Worm (Caenorhabditis elegans): ENCODE results near the gene sri-43.

sri-43 gene

ce11 chrII:3117471-3117870 lies 27.0 kb downstream of the sri-43 start, which contains the start of gene T10D4.7 (continued):
- no peak for TF ChIP-seq lir-3 (tag; optimal IDR thresholded peaks at IDR 0.05; ENCODE audit: poor library complexity)

- TF ChIP-seq nhr-90 (tag; optimal IDR thresholded peaks at IDR 0.05; ENCODE audit: poor library complexity) (no peak), ceh-63 (GFP tag; optimal IDR thresholded peaks at IDR 0.05) (no peak), elt-3 (tag; optimal IDR thresholded peaks at IDR 0.05) (no peak), Y116A8C.19 (tag; optimal IDR thresholded peaks at IDR 0.05; ENCODE audit: borderline replicate concordance) (no peak), fkh-8 (tag; optimal IDR thresholded peaks at IDR 0.05) (no peak), nhr-76 (tag; optimal IDR thresholded peaks at IDR 0.05) (no peak), sup-37 (GFP tag; optimal IDR thresholded peaks at IDR 0.05) (no peak), C04F5.9 (tag; optimal IDR thresholded peaks at IDR 0.05) (no peak), dsc-1 (tag; optimal IDR thresholded peaks at IDR 0.05) (no peak), efl-1 (optimal IDR thresholded peaks at IDR 0.05) (no peak), efl-1 (GFP tag; optimal IDR thresholded peaks at IDR 0.05 in 1 of 2) (no peak), pqm-1 (tag; optimal IDR thresholded peaks at IDR 0.05) (no peak), unc-130 (tag; optimal IDR thresholded peaks at IDR 0.05) (no peak), snpc-4 (tag; optimal IDR thresholded peaks at IDR 0.05) (no peak), lin-39 (tag; optimal IDR thresholded peaks at IDR 0.05) (no peak)
These were observed 30.5 kb downstream of the sri-43 start, which contains the start of gene clec-123 for ce11 chrII:3113934-3114333. TSS of gene clec-123 (plus strand) at chrII:3114234.

- TF ChIP-seq snpc-4 (tag; optimal IDR thresholded peaks at IDR 0.05), result peak; percentile 45
- TF ChIP-seq unc-130 (tag; optimal IDR thresholded peaks at IDR 0.05), result no peak
- no peak for TF ChIP-seq alr-1 (tag; optimal IDR thresholded peaks at IDR 0.05; ENCODE audit: borderline replicate concordance)
- no peak for TF ChIP-seq unc-30 (tag; optimal IDR thresholded peaks at IDR 0.05)
These were observed 31.2 kb downstream of the sri-43 start for ce11 chrII:3113289-3113688.

- no peak for TF ChIP-seq tlp-1 (tag; optimal IDR thresholded peaks at IDR 0.05)
- no peak for TF ChIP-seq fkh-10 (GFP tag; optimal IDR thresholded peaks at IDR 0.05)
- TF ChIP-seq egl-27 (tag; optimal IDR thresholded peaks at IDR 0.05), result no peak
- no peak for TF ChIP-seq unc-30 (tag; optimal IDR thresholded peaks at IDR 0.05)
- no peak for TF ChIP-seq lin-13 (GFP tag; optimal IDR thresholded peaks at IDR 0.05)
- TF ChIP-seq hlh-17 (GFP tag; optimal IDR thresholded peaks at IDR 0.05; ENCODE audit: borderline replicate concordance), result no peak
- TF ChIP-seq hpl-2 (GFP tag; optimal IDR thresholded peaks at IDR 0.05), result no peak
- TF ChIP-seq unc-86 (tag; optimal IDR thresholded peaks at IDR 0.05), result no peak
- TF ChIP-seq sup-37 (GFP tag; optimal IDR thresholded peaks at IDR 0.05), result no peak
- no peak for TF ChIP-seq aha-1 (tag; optimal IDR thresholded peaks at IDR 0.05)
- TF ChIP-seq unc-130 (tag; optimal IDR thresholded peaks at IDR 0.05), result no peak
- no peak for TF ChIP-seq lin-35 (GFP tag; optimal IDR thresholded peaks at IDR 0.05)
- TF ChIP-seq fkh-4 (tag; optimal IDR thresholded peaks at IDR 0.05; ENCODE audit: borderline replicate concordance), result no peak
- no peak for TF ChIP-seq lin-39 (tag; optimal IDR thresholded peaks at IDR 0.05)
- no peak for TF ChIP-seq elt-3 (tag; optimal IDR thresholded peaks at IDR 0.05)
- no peak for TF ChIP-seq swsn-7 (tag; optimal IDR thresholded peaks at IDR 0.05)
These were observed 32.1 kb downstream of the sri-43 start, which contains the start of gene Y25C1A.2 for ce11 chrII:3112313-3112712. TSS of gene Y25C1A.2 (plus strand) at chrII:3112613.

- TF ChIP-seq hpl-2 (GFP tag; optimal IDR thresholded peaks at IDR 0.05), result no peak
- TF ChIP-seq ceh-90 (tag; optimal IDR thresholded peaks at IDR 0.05), result no peak
- peak; percentile 40 for TF ChIP-seq lin-14 (GFP tag; optimal IDR thresholded peaks at IDR 0.05)
- no peak for TF ChIP-seq ceh-8 (GFP tag; optimal IDR thresholded peaks at IDR 0.05)
These were observed 33.3 kb downstream of the sri-43 start, which contains the start of gene Y25C1A.13 for ce11 chrII:3111147-3111546. TSS of gene Y25C1A.13 (minus strand) at chrII:3111247.

ce11 chrII:3110099-3110498 lies 34.4 kb downstream of the sri-43 start:
- no peak for TF ChIP-seq zip-4 (GFP tag; optimal IDR thresholded peaks at IDR 0.05)
- TF ChIP-seq xbp-1 (tag; optimal IDR thresholded peaks at IDR 0.05), result no peak
- no peak for TF ChIP-seq snpc-4 (tag; optimal IDR thresholded peaks at IDR 0.05)
- TF ChIP-seq pag-3 (tag; optimal IDR thresholded peaks at IDR 0.05; ENCODE audit: borderline replicate concordance, insufficient read depth), result no peak
- no peak for TF ChIP-seq ces-1 (GFP tag; optimal IDR thresholded peaks at IDR 0.05)
- no peak for TF ChIP-seq sox-4 (tag; optimal IDR thresholded peaks at IDR 0.05)
- TF ChIP-seq nhr-71 (tag; optimal IDR thresholded peaks at IDR 0.05), result no peak
- TF ChIP-seq pax-3 (tag; optimal IDR thresholded peaks at IDR 0.05), result no peak
- TF ChIP-seq isw-1 (GFP tag; IDR thresholded peaks at IDR 0.05), result no peak
- TF ChIP-seq nhr-77 (tag; optimal IDR thresholded peaks at IDR 0.05), result no peak
- no peak for TF ChIP-seq sptf-1 (tag; optimal IDR thresholded peaks at IDR 0.05)
- no peak for TF ChIP-seq unc-86 (tag; optimal IDR thresholded peaks at IDR 0.05)
- no peak for TF ChIP-seq hlh-4 (tag; optimal IDR thresholded peaks at IDR 0.05)
- TF ChIP-seq efl-1 (optimal IDR thresholded peaks at IDR 0.05), result no peak
- TF ChIP-seq efl-1 (GFP tag; optimal IDR thresholded peaks at IDR 0.05 in 1 of 2), result no peak

All from whole organism, L1 larva.